Fruit fly (Drosophila melanogaster) whole organism, embryonic: ENCODE measurements around the gene MsrA.

Experiments
- Ada2b ChIP-seq: fragments of 200-800 bp; sonication (Bioruptor generic); IDR thresholded peaks from 2 replicates; pipeline ENCODE4 v1.3.6; 2022; ENCODE audit warnings: missing biosample characterization, missing genetic modification characterization
- Adf1 ChIP-seq: fragments of 200-800 bp; sonication (Bioruptor generic); IDR thresholded peaks from 2 replicates; pipeline ENCODE4 v1.3.6; 2022; ENCODE audit warnings: missing biosample characterization, missing genetic modification characterization
- Awh ChIP-seq: fragments of 200-800 bp; sonication (Bioruptor generic); IDR thresholded peaks from 2 replicates; pipeline ENCODE4, ENCODE4 v1.3.6; 2022; ENCODE audit warnings: missing biosample characterization, missing genetic modification characterization
- B-H2 ChIP-seq: fragments of 200-800 bp; sonication (Bioruptor generic); optimal IDR thresholded peaks from 2 replicates; lab custom pipeline; 2018; ENCODE audit warnings: missing biosample characterization, mild to moderate bottlenecking, missing genetic modification characterization
- CG11504 ChIP-seq: fragments of 200-800 bp; sonication (Bioruptor generic); optimal IDR thresholded peaks from 3 replicates; lab custom pipeline; 2019; ENCODE audit warnings: missing biosample characterization, mild to moderate bottlenecking, missing genetic modification characterization, moderate library complexity
- CG12104 ChIP-seq: fragments of 200-800 bp; sonication (Bioruptor generic); optimal IDR thresholded peaks from 3 replicates; lab custom pipeline; 2016; ENCODE audit warnings: missing biosample characterization, missing genetic modification characterization
- CG12744 ChIP-seq: fragments of 200-800 bp; sonication (Bioruptor generic); optimal IDR thresholded peaks from 2 replicates; lab custom pipeline; 2016; ENCODE audit warnings: missing biosample characterization, missing genetic modification characterization
- CG13894 ChIP-seq: fragments of 200-800 bp; sonication (Bioruptor generic); optimal IDR thresholded peaks from 3 replicates; lab custom pipeline; 2018; ENCODE audit warnings: missing biosample characterization, mild to moderate bottlenecking, missing genetic modification characterization, moderate library complexity
- CG14667 ChIP-seq: fragments of 200-800 bp; sonication (Bioruptor generic); IDR thresholded peaks from 2 replicates; pipeline ENCODE4 v1.3.6; 2022; ENCODE audit warnings: missing biosample characterization, missing genetic modification characterization
- CG15073 ChIP-seq: fragments of 200-800 bp; sonication (Bioruptor generic); optimal IDR thresholded peaks from 2 replicates; lab custom pipeline; 2016; ENCODE audit warnings: missing biosample characterization, missing genetic modification characterization
- CG16863 ChIP-seq: fragments of 200-800 bp; sonication (Bioruptor generic); optimal IDR thresholded peaks from 3 replicates; lab custom pipeline; 2016; ENCODE audit warnings: missing biosample characterization, missing genetic modification characterization
- CG17359 ChIP-seq: fragments of 200-800 bp; sonication (Bioruptor generic); optimal IDR thresholded peaks from 3 replicates; lab custom pipeline; 2018; ENCODE audit warnings: missing biosample characterization, mild to moderate bottlenecking, missing genetic modification characterization, moderate library complexity
- CG2116 ChIP-seq: fragments of 200-800 bp; sonication (Bioruptor generic); optimal IDR thresholded peaks from 3 replicates; lab custom pipeline; 2018; ENCODE audit warnings: missing biosample characterization, mild to moderate bottlenecking, missing genetic modification characterization
- CG2678 ChIP-seq: fragments of 200-800 bp; sonication (Bioruptor generic); optimal IDR thresholded peaks from 3 replicates; lab custom pipeline; 2019; ENCODE audit warnings: missing biosample characterization, mild to moderate bottlenecking, missing genetic modification characterization, moderate library complexity
- CG31365 ChIP-seq: fragments of 200-800 bp; sonication (Bioruptor generic); optimal IDR thresholded peaks from 2 replicates; lab custom pipeline; 2018; ENCODE audit warnings: missing biosample characterization, mild to moderate bottlenecking, missing genetic modification characterization
- CG3726 ChIP-seq: fragments of 200-800 bp; sonication (Bioruptor generic); IDR thresholded peaks from 3 replicates; pipeline ENCODE4, ENCODE4 v1.3.6; 2022; ENCODE audit warnings: missing biosample characterization, missing genetic modification characterization
- CG6272 ChIP-seq: fragments of 200-800 bp; sonication (Bioruptor generic); IDR thresholded peaks from 2 replicates; pipeline ENCODE4 v1.3.6; 2022; ENCODE audit warnings: missing biosample characterization, missing genetic modification characterization
- CG6683 ChIP-seq: fragments of 200-800 bp; sonication (Bioruptor generic); optimal IDR thresholded peaks from 2 replicates; lab custom pipeline; 2017; ENCODE audit warnings: missing biosample characterization, mild to moderate bottlenecking, missing genetic modification characterization, missing genetic modification reagents
- CG6854 ChIP-seq: fragments of 200-800 bp; sonication (Bioruptor generic); optimal IDR thresholded peaks from 3 replicates; lab custom pipeline; 2017; ENCODE audit warnings: missing biosample characterization, mild to moderate bottlenecking, missing genetic modification characterization
- CG7928 ChIP-seq: fragments of 200-800 bp; sonication (Bioruptor generic); optimal IDR thresholded peaks from 2 replicates; lab custom pipeline; 2017; ENCODE audit warnings: missing biosample characterization, mild to moderate bottlenecking, missing genetic modification characterization
- CG8388 ChIP-seq: fragments of 200-800 bp; sonication (Bioruptor generic); optimal IDR thresholded peaks from 2 replicates; lab custom pipeline; 2019; ENCODE audit warnings: missing biosample characterization, mild to moderate bottlenecking, missing genetic modification characterization, moderate library complexity
- CG8944 ChIP-seq: fragments of 200-800 bp; sonication (Bioruptor generic); optimal IDR thresholded peaks from 3 replicates; lab custom pipeline; 2016; ENCODE audit warnings: missing biosample characterization, missing genetic modification characterization
- CG9817 ChIP-seq: fragments of 200-800 bp; sonication (Bioruptor generic); optimal IDR thresholded peaks from 2 replicates; lab custom pipeline; 2018; ENCODE audit warnings: missing biosample characterization, mild to moderate bottlenecking, missing genetic modification characterization, moderate library complexity
- CTCF ChIP-seq: fragments of 200-800 bp; sonication (Bioruptor generic); optimal IDR thresholded peaks from 2 replicates; lab custom pipeline; 2017; ENCODE audit warnings: missing biosample characterization, mild to moderate bottlenecking, missing genetic modification characterization, moderate library complexity
- ERR ChIP-seq: fragments of 200-800 bp; sonication (Bioruptor generic); optimal IDR thresholded peaks from 2 replicates; lab custom pipeline; 2016; ENCODE audit warnings: missing biosample characterization, missing genetic modification characterization
- Hmr ChIP-seq: fragments of 200-800 bp; sonication (Bioruptor generic); optimal IDR thresholded peaks from 3 replicates; lab custom pipeline; 2017; ENCODE audit warnings: mild to moderate bottlenecking, missing biosample characterization, missing genetic modification reagents, missing genetic modification characterization
- Hmx ChIP-seq: fragments of 200-800 bp; sonication (Bioruptor generic); optimal IDR thresholded peaks from 2 replicates; lab custom pipeline; 2016; ENCODE audit warnings: missing biosample characterization, missing genetic modification characterization
- MTF-1 ChIP-seq: fragments of 200-800 bp; sonication (Bioruptor generic); optimal IDR thresholded peaks from 2 replicates; lab custom pipeline; 2018; ENCODE audit warnings: missing biosample characterization, mild to moderate bottlenecking, missing genetic modification characterization, borderline replicate concordance
- Max ChIP-seq: fragments of 200-800 bp; sonication (Bioruptor generic); optimal IDR thresholded peaks from 2 replicates; lab custom pipeline; 2016; ENCODE audit warnings: missing biosample characterization, mild to moderate bottlenecking, missing genetic modification characterization
- NC2β ChIP-seq: fragments of 200-800 bp; sonication (Bioruptor generic); optimal IDR thresholded peaks from 2 replicates; lab custom pipeline; 2016; ENCODE audit warnings: missing biosample characterization, missing genetic modification characterization
- Optix ChIP-seq: fragments of 200-800 bp; sonication (Bioruptor generic); IDR thresholded peaks from 3 replicates; pipeline ENCODE4 v1.3.6; 2022; ENCODE audit warnings: missing biosample characterization, missing genetic modification characterization
- PHDP ChIP-seq: fragments of 200-800 bp; sonication (Bioruptor generic); optimal IDR thresholded peaks from 3 replicates; lab custom pipeline; 2018; ENCODE audit warnings: missing biosample characterization, mild to moderate bottlenecking, missing genetic modification characterization, moderate library complexity
- Rfx ChIP-seq: fragments of 200-800 bp; sonication (Bioruptor generic); IDR thresholded peaks from 2 replicates; pipeline ENCODE4 v1.3.6; 2022; ENCODE audit warnings: missing biosample characterization, missing genetic modification characterization
- Side ChIP-seq: fragments of 200-800 bp; sonication (Bioruptor generic); optimal IDR thresholded peaks from 2 replicates; lab custom pipeline; 2016; ENCODE audit warnings: missing biosample characterization, missing genetic modification characterization
- Usf ChIP-seq: fragments of 200-800 bp; sonication (Bioruptor generic); optimal IDR thresholded peaks from 2 replicates; lab custom pipeline; 2017; ENCODE audit warnings: missing genotype, missing biosample characterization, missing genetic modification characterization
- bcd ChIP-seq: fragments of 200-800 bp; sonication (Bioruptor generic); optimal IDR thresholded peaks from 2 replicates; lab custom pipeline; 2017; ENCODE audit warnings: missing biosample characterization, mild to moderate bottlenecking, missing genetic modification characterization
- cas ChIP-seq: fragments of 200-800 bp; sonication (Bioruptor generic); IDR thresholded peaks from 2 replicates; pipeline ENCODE4 v1.3.6; 2022; ENCODE audit warnings: missing biosample characterization, missing genetic modification characterization
- dmrt11E ChIP-seq: fragments of 200-800 bp; sonication (Bioruptor generic); optimal IDR thresholded peaks from 3 replicates; lab custom pipeline; 2018; ENCODE audit warnings: missing biosample characterization, mild to moderate bottlenecking, missing genetic modification characterization, moderate library complexity
- gem ChIP-seq: fragments of 200-800 bp; sonication (Bioruptor generic); optimal IDR thresholded peaks from 2 replicates; lab custom pipeline; 2019; ENCODE audit warnings: missing biosample characterization, mild to moderate bottlenecking, missing genetic modification characterization, moderate library complexity
- h ChIP-seq: fragments of >200 bp; optimal IDR thresholded peaks from 2 replicates; lab custom pipeline; 2017
- kni ChIP-seq: fragments of 200-800 bp; sonication (Bioruptor generic); optimal IDR thresholded peaks from 3 replicates; lab custom pipeline; 2017; ENCODE audit warnings: mild to moderate bottlenecking, missing biosample characterization, missing genetic modification reagents, missing genetic modification characterization
- lab ChIP-seq: fragments of 200-800 bp; sonication (Bioruptor generic); optimal IDR thresholded peaks from 3 replicates; lab custom pipeline; 2017; ENCODE audit warnings: missing biosample characterization, missing genetic modification characterization, mild to moderate bottlenecking, moderate library complexity, missing genetic modification reagents
- mld ChIP-seq: fragments of 200-800 bp; sonication (Bioruptor generic); IDR thresholded peaks from 3 replicates; pipeline ENCODE4 v1.3.6; 2022; ENCODE audit warnings: missing biosample characterization, missing genetic modification characterization; ENCODE audit not compliant: partially characterized antibody
- nau ChIP-seq: fragments of 200-800 bp; sonication (Bioruptor generic); optimal IDR thresholded peaks from 3 replicates; lab custom pipeline; 2017; ENCODE audit warnings: missing biosample characterization, mild to moderate bottlenecking, missing genetic modification characterization, missing genetic modification reagents
- phol ChIP-seq: fragments of 200-800 bp; sonication (Bioruptor generic); optimal IDR thresholded peaks from 3 replicates; lab custom pipeline; 2018; ENCODE audit warnings: missing biosample characterization, mild to moderate bottlenecking, missing genetic modification characterization, moderate library complexity
- prd ChIP-seq, 3 experiments: fragments of >200 bp in 2 of 3; fragments of 200-800 bp in 1 of 3; sonication (Bioruptor generic) in 1 of 3; optimal IDR thresholded peaks in 2 of 3; IDR thresholded peaks in 1 of 3; 2 replicates in 2 of 3; 3 replicates in 1 of 3; pipeline versions ENCODE4 v1.3.6 to Lab custom; 2017 to 2022; ENCODE audit warnings: missing biosample characterization in 1 of 3, missing genetic modification characterization in 1 of 3
- pzg ChIP-seq: fragments of 200-800 bp; sonication (Bioruptor generic); optimal IDR thresholded peaks from 3 replicates; lab custom pipeline; 2018; ENCODE audit warnings: missing biosample characterization, mild to moderate bottlenecking, missing genetic modification characterization, moderate library complexity
- ranshi ChIP-seq: fragments of 200-800 bp; sonication (Bioruptor generic); IDR thresholded peaks from 2 replicates; pipeline ENCODE4 v1.3.6; 2022; ENCODE audit warnings: missing biosample characterization, missing genetic modification characterization
- tap ChIP-seq: fragments of 200-800 bp; optimal IDR thresholded peaks from 3 replicates; lab custom pipeline; 2019; ENCODE audit warnings: missing biosample characterization, mild to moderate bottlenecking, missing genetic modification characterization, moderate library complexity
- unc-4 ChIP-seq: fragments of 200-800 bp; sonication (Bioruptor generic); IDR thresholded peaks from 2 replicates; pipeline ENCODE4 v1.3.6; 2022; ENCODE audit warnings: missing biosample characterization, missing genetic modification characterization; ENCODE audit not compliant: partially characterized antibody

Gene MsrA

DNA sequence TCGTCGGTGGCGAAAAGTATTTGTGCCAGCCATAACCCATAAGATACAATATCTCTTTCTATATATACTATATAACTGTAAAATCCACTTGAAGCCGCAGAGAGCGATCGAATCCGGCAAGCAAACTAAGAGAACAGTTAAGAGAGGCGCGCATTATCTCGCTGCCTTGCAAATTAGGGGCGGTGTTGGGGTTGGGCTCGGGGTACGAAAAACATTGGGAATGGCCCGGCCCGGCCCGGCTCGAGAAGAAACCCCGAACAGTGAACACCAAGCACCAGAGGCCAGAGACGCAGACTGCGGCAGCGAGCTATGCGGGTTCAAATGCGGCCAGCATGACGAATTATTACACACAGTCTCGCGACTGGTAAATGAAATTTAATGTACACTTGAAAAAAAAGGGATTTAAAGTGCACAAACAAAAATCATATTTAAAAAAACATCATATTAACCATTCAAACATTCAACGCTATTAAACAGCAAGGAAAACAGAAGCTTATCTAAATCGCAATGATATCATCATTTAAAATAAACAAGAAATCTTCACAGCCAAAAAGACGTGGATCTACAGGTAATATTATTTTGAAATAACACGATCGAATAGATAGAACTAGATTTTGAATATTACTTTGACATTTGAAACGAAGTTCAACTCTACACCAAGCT lies 21.6 kb downstream of the MsrA start (continued):
- peak; percentile 27 for TF ChIP-seq Max (GFP tag; lab: Kevin White, UChicago)
- peak; percentile 27 for TF ChIP-seq kni (GFP tag; lab: Kevin White, UChicago)
- TF ChIP-seq CG2678 (tag; lab: Kevin White, UChicago) = peak; percentile 67
- no peak for TF ChIP-seq CG6272 (GFP tag; lab: Robert Waterston, UW)
- TF ChIP-seq CG11504 (tag; lab: Kevin White, UChicago) = peak; percentile 76
- TF ChIP-seq CG6683 (GFP tag; lab: Kevin White, UChicago) = no peak
- TF ChIP-seq CG2116 (GFP tag; lab: Kevin White, UChicago) = no peak
- TF ChIP-seq NC2β (GFP tag; lab: Kevin White, UChicago) = no peak
- no peak for TF ChIP-seq unc-4
- 0 out of 3 replicates have a peak, but pooled peaks have one; percentile 11 for TF ChIP-seq CG3726
- 0 out of 2 replicates have a peak, but pooled peaks have one; percentile 41 for TF ChIP-seq Awh (GFP tag; lab: Robert Waterston, UW)
- no peak for TF ChIP-seq PHDP
- no peak for TF ChIP-seq cas (GFP tag; lab: Robert Waterston, UW)
- no peak for TF ChIP-seq CG14667 (GFP tag; lab: Robert Waterston, UW)
- TF ChIP-seq ERR (GFP tag; lab: Kevin White, UChicago) = no peak
- no peak for TF ChIP-seq CG16863 (GFP tag; lab: Kevin White, UChicago)
- TF ChIP-seq prd (optimal IDR thresholded peaks at IDR 0.05; lab: Kevin White, UChicago) = no peak
- TF ChIP-seq prd (GFP tag; IDR thresholded peaks at IDR 0.05; lab: Robert Waterston, UW) = peak; percentile 70
- TF ChIP-seq nau = no peak
- peak; percentile 33 for TF ChIP-seq Side (GFP tag; lab: Kevin White, UChicago)
- peak; percentile 39 for TF ChIP-seq lab (GFP tag; lab: Kevin White, UChicago)
- TF ChIP-seq phol = peak; percentile 74
- peak; percentile 59 for TF ChIP-seq Ada2b (GFP tag; lab: Robert Waterston, UW)
- no peak for TF ChIP-seq mld
- TF ChIP-seq CG8944 = no peak
- TF ChIP-seq CG6854 (GFP tag; lab: Kevin White, UChicago) = no peak
- TF ChIP-seq CG8388 = no peak
- no peak for TF ChIP-seq CG7928 (GFP tag; lab: Kevin White, UChicago)
- TF ChIP-seq CG15073 = no peak
- TF ChIP-seq h (lab: Kevin White, UChicago) = no peak
- TF ChIP-seq gem (tag; lab: Kevin White, UChicago) = peak; percentile 39
- peak; percentile 68 for TF ChIP-seq ranshi (GFP tag; lab: Robert Waterston, UW)
- TF ChIP-seq CG12104 (GFP tag; lab: Kevin White, UChicago) = peak; percentile 63
- TF ChIP-seq bcd (GFP tag; lab: Kevin White, UChicago) = peak; percentile 6
- TF ChIP-seq pzg (GFP tag; lab: Kevin White, UChicago) = no peak
- no peak for TF ChIP-seq B-H2
- TF ChIP-seq CG31365 (tag; lab: Kevin White, UChicago) = no peak
- no peak for TF ChIP-seq Optix (GFP tag; lab: Robert Waterston, UW)
- no peak for TF ChIP-seq CG17359 (tag; lab: Kevin White, UChicago)
- no peak for TF ChIP-seq MTF-1 (GFP tag; lab: Kevin White, UChicago)
- no peak for TF ChIP-seq CTCF (GFP tag; lab: Kevin White, UChicago)
- peak; percentile 23; the same call in 1 of the 2 replicates for TF ChIP-seq Rfx (GFP tag; lab: Robert Waterston, UW)
- TF ChIP-seq tap (tag; lab: Kevin White, UChicago) = no peak
- no peak for TF ChIP-seq CG12744 (GFP tag; lab: Kevin White, UChicago)
- TF ChIP-seq dmrt11E (tag; lab: Kevin White, UChicago) = no peak
- TF ChIP-seq Hmr (GFP tag; lab: Kevin White, UChicago) = no peak
- TF ChIP-seq Adf1 (GFP tag; lab: Robert Waterston, UW) = peak; percentile 76
- no peak for TF ChIP-seq CG13894
- TF ChIP-seq CG9817 (tag; lab: Kevin White, UChicago) = peak; percentile 20
- TF ChIP-seq Usf (GFP tag; lab: Kevin White, UChicago) = no peak
- TF ChIP-seq Hmx (GFP tag; lab: Kevin White, UChicago) = no peak
